Worm (Caenorhabditis elegans) whole organism, late embryonic: Measurements from ENCODE around the gene srh-40.

Source experiments
- ama-1 ChIP-seq: fragments of 150-350 bp; optimal IDR thresholded peaks from 2 replicates; lab custom pipeline; 2014
- ceh-2 ChIP-seq: sonication (generic microtip); optimal IDR thresholded peaks from 2 replicates; lab custom pipeline; 2016; ENCODE audit warnings: missing genotype, missing genetic modification characterization, missing compliant biosample characterization
- ceh-22 ChIP-seq: sonication (generic microtip); optimal IDR thresholded peaks from 2 replicates; lab custom pipeline; 2017; ENCODE audit warnings: missing biosample characterization, missing genetic modification characterization
- fkh-6 ChIP-seq: sonication (generic microtip); optimal IDR thresholded peaks from 2 replicates; lab custom pipeline; 2016; ENCODE audit warnings: missing genetic modification characterization, missing compliant biosample characterization
- hlh-30 ChIP-seq: sonication (generic microtip); optimal IDR thresholded peaks from 2 replicates; lab custom pipeline; 2017; ENCODE audit warnings: antibody characterized with exemption, missing genetic modification characterization, missing compliant biosample characterization; ENCODE audit not compliant: insufficient read depth
- pqm-1 ChIP-seq: sonication (generic microtip); optimal IDR thresholded peaks from 2 replicates; lab custom pipeline; 2016; ENCODE audit warnings: missing genetic modification characterization, missing compliant biosample characterization
- ref-2 ChIP-seq: sonication (generic microtip); optimal IDR thresholded peaks from 2 replicates; lab custom pipeline; 2016; ENCODE audit warnings: missing genetic modification characterization, missing compliant biosample characterization
- sox-4 ChIP-seq: sonication (generic microtip); optimal IDR thresholded peaks from 2 replicates; lab custom pipeline; 2017; ENCODE audit warnings: mild to moderate bottlenecking, missing genetic modification characterization, inconsistent platforms, missing compliant biosample characterization

- TF ChIP-seq ceh-2 (no peak), sox-4 (tag; lab: Kevin White, UChicago) (no peak), pqm-1 (tag; lab: Kevin White, UChicago) (no peak), hlh-30 (tag; lab: Kevin White, UChicago) (no peak), ceh-22 (no peak), ama-1 (lab: Kevin White, UChicago) (no peak), ref-2 (tag; lab: Kevin White, UChicago) (no peak), fkh-6 (tag; lab: Kevin White, UChicago) (no peak)
Observed at ce11 chrIII:6646898-6647297, 36.3 kb downstream of the srh-40 start.
